Worm (Caenorhabditis elegans) whole organism, young adult: ENCODE data around the gene C36H8.1.
A peak's percentile ranks its signal among the peaks of the same experiment; 100 is the strongest.

ENCODE experiments used
- B0035.1 ChIP-seq: sonication (generic microtip); optimal IDR thresholded peaks from 2 replicates; lab custom pipeline; 2016; ENCODE audit warnings: missing genetic modification characterization, mild to moderate bottlenecking, missing compliant biosample characterization, missing genotype, missing genetic modification reagents
- F10E7.11 ChIP-seq: sonication (generic microtip); optimal IDR thresholded peaks from 2 replicates; lab custom pipeline; 2017; ENCODE audit warnings: mild to moderate bottlenecking, missing genetic modification characterization, moderate library complexity, missing compliant biosample characterization
- F37B4.10 ChIP-seq: fragments of 200-800 bp; sonication (Bioruptor generic); IDR thresholded peaks from 2 replicates; pipeline ENCODE4 v1.3.6; 2022; ENCODE audit warnings: missing genetic modification characterization, missing compliant biosample characterization
- F52B5.7 ChIP-seq: sonication (generic microtip); optimal IDR thresholded peaks from 2 replicates; lab custom pipeline; 2016; ENCODE audit warnings: mild to moderate bottlenecking, missing genetic modification characterization, missing compliant biosample characterization
- F55B11.4 ChIP-seq: sonication (generic microtip); optimal IDR thresholded peaks from 2 replicates; lab custom pipeline; 2016; ENCODE audit warnings: missing compliant biosample characterization, missing genetic modification characterization, borderline replicate concordance; ENCODE audit not compliant: insufficient read depth
- F57A8.1 ChIP-seq: fragments of 200-800 bp; sonication (Bioruptor generic); optimal IDR thresholded peaks from 2 replicates; lab custom pipeline; 2018; ENCODE audit warnings: mild to moderate bottlenecking, missing genetic modification characterization, moderate library complexity, missing compliant biosample characterization
- K12H6.12 ChIP-seq: fragments of 200-800 bp; sonication (Bioruptor generic); optimal IDR thresholded peaks from 2 replicates; lab custom pipeline; 2018; ENCODE audit warnings: mild to moderate bottlenecking, missing genetic modification characterization, missing compliant biosample characterization
- Y53G8AR.9 ChIP-seq: fragments of 200-800 bp; sonication (Bioruptor generic); conservative IDR thresholded peaks from 2 replicates; pipeline ENCODE4 v1.3.6; 2022; ENCODE audit warnings: missing genetic modification reagents, missing genetic modification characterization, missing compliant biosample characterization
- Y67H2A.10 ChIP-seq: fragments of 200-800 bp; sonication (Bioruptor generic); conservative IDR thresholded peaks from 2 replicates; pipeline ENCODE4 v1.3.6; 2022; ENCODE audit warnings: missing genetic modification reagents, missing genetic modification characterization, missing compliant biosample characterization
- akir-1 ChIP-seq: fragments of 200-800 bp; sonication (Bioruptor generic); optimal IDR thresholded peaks from 2 replicates; lab custom pipeline; 2018; ENCODE audit warnings: mild to moderate bottlenecking, missing genetic modification characterization, moderate library complexity, missing compliant biosample characterization
- ama-1 ChIP-seq, 3 experiments: fragments of 150-350 bp in 1 of 3; sonication (generic microtip) in 2 of 3; optimal IDR thresholded peaks; 2 replicates each; lab custom pipeline; 2014 to 2018; ENCODE audit warnings: missing biosample characterization in 2 of 3, missing genetic modification characterization in 2 of 3, missing genetic modification reagents in 2 of 3
- aptf-2 ChIP-seq: fragments of 200-800 bp; sonication (Bioruptor generic); conservative IDR thresholded peaks from 2 replicates; pipeline ENCODE4 v1.3.6; 2022; ENCODE audit warnings: missing genetic modification reagents, missing genetic modification characterization, missing compliant biosample characterization
- athp-1 ChIP-seq: sonication (generic microtip); optimal IDR thresholded peaks from 2 replicates; lab custom pipeline; 2017; ENCODE audit warnings: mild to moderate bottlenecking, missing genetic modification characterization, missing compliant biosample characterization
- attf-3 ChIP-seq: fragments of 200-800 bp; sonication (Bioruptor generic); conservative IDR thresholded peaks from 2 replicates; pipeline ENCODE4 v1.3.6; 2022; ENCODE audit warnings: missing genetic modification reagents, missing genetic modification characterization, missing compliant biosample characterization
- attf-5 ChIP-seq: fragments of 200-800 bp; sonication (Bioruptor generic); optimal IDR thresholded peaks from 2 replicates; lab custom pipeline; 2018; ENCODE audit warnings: mild to moderate bottlenecking, missing genetic modification characterization, missing compliant biosample characterization
- attf-6 ChIP-seq: fragments of 200-800 bp; sonication (Bioruptor generic); IDR thresholded peaks from 2 replicates; pipeline ENCODE4 v1.3.6; 2022; ENCODE audit warnings: missing genetic modification reagents, missing genetic modification characterization, missing compliant biosample characterization
- bed-1 ChIP-seq: fragments of 200-800 bp; sonication (Bioruptor generic); IDR thresholded peaks from 2 replicates; pipeline ENCODE4 v1.3.6; 2022; ENCODE audit warnings: missing genetic modification reagents, missing genetic modification characterization, missing compliant biosample characterization
- cebp-1 ChIP-seq, 2 experiments: fragments of 200-800 bp in 1 of 2; sonication (Bioruptor generic) in 1 of 2; sonication (generic microtip) in 1 of 2; IDR thresholded peaks in 1 of 2; optimal IDR thresholded peaks in 1 of 2; 2 replicates each; pipeline versions ENCODE4 v1.3.6 to Lab custom; 2017 to 2022; ENCODE audit warnings: missing compliant biosample characterization in 2 of 2, missing genetic modification characterization in 2 of 2, mild to moderate bottlenecking in 1 of 2, missing genetic modification reagents in 1 of 2, moderate library complexity in 1 of 2
- ceh-100 ChIP-seq: fragments of 200-800 bp; sonication (Bioruptor generic); IDR thresholded peaks from 2 replicates; pipeline ENCODE4 v1.3.6; 2022; ENCODE audit warnings: missing genetic modification reagents, missing genetic modification characterization, missing compliant biosample characterization
- ceh-27 ChIP-seq: fragments of 200-800 bp; sonication (Bioruptor generic); optimal IDR thresholded peaks from 2 replicates; lab custom pipeline; 2018; ENCODE audit warnings: mild to moderate bottlenecking, missing genetic modification characterization, moderate library complexity, missing compliant biosample characterization
- efl-1 ChIP-seq: fragments of 150-350 bp; optimal IDR thresholded peaks from 2 replicates; lab custom pipeline; 2014; ENCODE audit warnings: missing biosample characterization, missing genetic modification reagents, missing genetic modification characterization
- ets-4 ChIP-seq: fragments of 200-800 bp; sonication (Bioruptor generic); optimal IDR thresholded peaks from 2 replicates; lab custom pipeline; 2018; ENCODE audit warnings: mild to moderate bottlenecking, missing genetic modification characterization, missing compliant biosample characterization
- him-1 ChIP-seq: sonication (generic microtip); optimal IDR thresholded peaks from 2 replicates; lab custom pipeline; 2016; ENCODE audit warnings: missing genotype, missing genetic modification reagents, missing genetic modification characterization, missing compliant biosample characterization
- hlh-26 ChIP-seq: fragments of 200-800 bp; sonication (Bioruptor generic); conservative IDR thresholded peaks from 2 replicates; pipeline ENCODE4 v1.3.6; 2022; ENCODE audit warnings: missing genetic modification reagents, missing genetic modification characterization, missing compliant biosample characterization
- hmg-1.2 ChIP-seq: fragments of 200-800 bp; sonication (Bioruptor generic); IDR thresholded peaks from 2 replicates; pipeline ENCODE4 v1.3.6; 2022; ENCODE audit warnings: missing genetic modification reagents, missing genetic modification characterization, missing compliant biosample characterization
- hrde-1 ChIP-seq: sonication (generic microtip); optimal IDR thresholded peaks from 2 replicates; lab custom pipeline; 2016; ENCODE audit warnings: missing genetic modification characterization, mild to moderate bottlenecking, missing compliant biosample characterization, moderate library complexity, missing genotype, missing genetic modification reagents, borderline replicate concordance
- hsf-1 ChIP-seq: fragments of 200-800 bp; sonication (Bioruptor generic); IDR thresholded peaks from 2 replicates; pipeline ENCODE4 v1.3.6; 2022; ENCODE audit warnings: missing genetic modification reagents, missing genetic modification characterization, missing compliant biosample characterization
- lin-26 ChIP-seq: fragments of 200-800 bp; sonication (Bioruptor generic); IDR thresholded peaks from 2 replicates; pipeline ENCODE4 v1.3.6; 2022; ENCODE audit warnings: missing genetic modification reagents, missing genetic modification characterization, missing compliant biosample characterization
- lir-1 ChIP-seq: fragments of 200-800 bp; sonication (Bioruptor generic); conservative IDR thresholded peaks from 2 replicates; pipeline ENCODE4 v1.3.6; 2022; ENCODE audit warnings: missing genetic modification reagents, missing genetic modification characterization, missing compliant biosample characterization
- lsl-1 ChIP-seq: fragments of 200-800 bp; sonication (Bioruptor generic); optimal IDR thresholded peaks from 2 replicates; lab custom pipeline; 2018; ENCODE audit warnings: mild to moderate bottlenecking, missing genetic modification characterization, moderate library complexity, missing compliant biosample characterization
- madf-3 ChIP-seq: fragments of 200-800 bp; sonication (Bioruptor generic); IDR thresholded peaks from 2 replicates; pipeline ENCODE4 v1.3.6; 2022; ENCODE audit warnings: missing genetic modification reagents, missing genetic modification characterization, missing compliant biosample characterization
- mxl-1 ChIP-seq: sonication (generic microtip); optimal IDR thresholded peaks from 2 replicates; lab custom pipeline; 2016; ENCODE audit warnings: missing genetic modification characterization, missing compliant biosample characterization
- nfya-1 ChIP-seq: sonication (generic microtip); optimal IDR thresholded peaks from 2 replicates; lab custom pipeline; 2017; ENCODE audit warnings: antibody characterized with exemption, missing compliant biosample characterization, missing genetic modification characterization, borderline replicate concordance; ENCODE audit not compliant: insufficient read depth
- nhr-179 ChIP-seq: sonication (generic microtip); optimal IDR thresholded peaks from 2 replicates; lab custom pipeline; 2016; ENCODE audit warnings: mild to moderate bottlenecking, missing genetic modification characterization, missing compliant biosample characterization
- nhr-27 ChIP-seq: fragments of 200-800 bp; sonication (Bioruptor generic); optimal IDR thresholded peaks from 2 replicates; lab custom pipeline; 2018; ENCODE audit warnings: mild to moderate bottlenecking, missing genetic modification characterization, moderate library complexity, missing compliant biosample characterization
- repo-1 ChIP-seq: sonication (generic microtip); optimal IDR thresholded peaks from 2 replicates; lab custom pipeline; 2017; ENCODE audit warnings: mild to moderate bottlenecking, missing genetic modification characterization, missing compliant biosample characterization
- rpc-1 ChIP-seq, 2 experiments: fragments of 150-350 bp in 1 of 2; sonication (generic microtip) in 1 of 2; optimal IDR thresholded peaks; 2 replicates each; lab custom pipeline; 2014 to 2018; ENCODE audit warnings: missing biosample characterization in 1 of 2, missing genetic modification characterization in 1 of 2, missing genetic modification reagents in 1 of 2, missing genotype in 1 of 2
- snpc-1.3 ChIP-seq: sonication (generic microtip); optimal IDR thresholded peaks from 2 replicates; lab custom pipeline; 2017; ENCODE audit warnings: missing genetic modification characterization, mild to moderate bottlenecking, missing compliant biosample characterization, antibody characterized with exemption, moderate library complexity, missing genotype, missing genetic modification reagents; ENCODE audit not compliant: insufficient read depth
- tlf-1 ChIP-seq: fragments of 200-800 bp; sonication (Bioruptor generic); optimal IDR thresholded peaks from 2 replicates; lab custom pipeline; 2018; ENCODE audit warnings: mild to moderate bottlenecking, missing genetic modification characterization, missing compliant biosample characterization
- unc-130 ChIP-seq: sonication (generic microtip); optimal IDR thresholded peaks from 2 replicates; lab custom pipeline; 2016; ENCODE audit warnings: missing genetic modification reagents, missing genetic modification characterization, missing compliant biosample characterization
- xnd-1 ChIP-seq: sonication (generic microtip); optimal IDR thresholded peaks from 2 replicates; lab custom pipeline; 2016; ENCODE audit warnings: missing genotype, missing genetic modification reagents, missing genetic modification characterization, missing compliant biosample characterization
- zfh-2 ChIP-seq: fragments of 200-800 bp; sonication (Bioruptor generic); conservative IDR thresholded peaks from 2 replicates; pipeline ENCODE4 v1.3.6; 2022; ENCODE audit warnings: missing genetic modification reagents, missing genetic modification characterization, missing compliant biosample characterization
- ztf-28 ChIP-seq: fragments of 200-800 bp; sonication (Bioruptor generic); IDR thresholded peaks from 2 replicates; pipeline ENCODE4 v1.3.6; 2022; ENCODE audit warnings: missing genetic modification reagents, missing genetic modification characterization, missing compliant biosample characterization
- ztf-6 ChIP-seq: fragments of 200-800 bp; sonication (Bioruptor generic); IDR thresholded peaks from 2 replicates; pipeline ENCODE4 v1.3.6; 2022; ENCODE audit warnings: missing genetic modification reagents, missing genetic modification characterization, missing compliant biosample characterization

Gene C36H8.1

ce11 chrIV:12785988-12786387 is 41.4 kb upstream of the C36H8.1 start (continued):
- TF ChIP-seq repo-1 (peak; percentile 16), F55B11.4 (no peak), nhr-179 (no peak), unc-130 (no peak), xnd-1 (tag; lab: Kevin White, UChicago) (no peak), efl-1 (GFP tag; lab: Kevin White, UChicago) (peak; percentile 13), F52B5.7 (tag; lab: Kevin White, UChicago) (no peak), zfh-2 (GFP tag; lab: Robert Waterston, UW) (no peak), ceh-27 (GFP tag; lab: Kevin White, UChicago) (no peak), cebp-1 (GFP tag; IDR thresholded peaks at IDR 0.05; lab: Robert Waterston, UW) (no peak), cebp-1 (tag; optimal IDR thresholded peaks at IDR 0.05; lab: Kevin White, UChicago) (no peak), bed-1 (GFP tag; lab: Robert Waterston, UW) (no peak), ama-1 (optimal IDR thresholded peaks at IDR 0.05; lab: Kevin White, UChicago) (no peak), ama-1 (GFP tag; optimal IDR thresholded peaks at IDR 0.05; lab: Kevin White, UChicago) (no peak), Y53G8AR.9 (GFP tag; lab: Robert Waterston, UW) (no peak), attf-5 (GFP tag; lab: Kevin White, UChicago) (no peak), athp-1 (no peak), him-1 (tag; lab: Kevin White, UChicago) (peak; percentile 46), ztf-28 (GFP tag; lab: Robert Waterston, UW) (no peak), nhr-27 (no peak), ztf-6 (GFP tag; lab: Robert Waterston, UW) (no peak), attf-6 (GFP tag; lab: Robert Waterston, UW) (peak; percentile 94), Y67H2A.10 (GFP tag; lab: Robert Waterston, UW) (no peak), hmg-1.2 (GFP tag; lab: Robert Waterston, UW) (peak; percentile 98), K12H6.12 (tag; lab: Kevin White, UChicago) (no peak), lir-1 (GFP tag; lab: Robert Waterston, UW) (no peak), rpc-1 (optimal IDR thresholded peaks at IDR 0.05; lab: Kevin White, UChicago) (no peak), rpc-1 (tag; optimal IDR thresholded peaks at IDR 0.05; lab: Kevin White, UChicago) (no peak), lin-26 (peak; percentile 53; the same call in 1 of the 2 replicates), ets-4 (GFP tag; lab: Kevin White, UChicago) (no peak), akir-1 (no peak), F57A8.1 (GFP tag; lab: Kevin White, UChicago) (no peak)

ce11 chrIV:12783165-12783564 is 38.6 kb upstream of the C36H8.1 start:
- TF ChIP-seq F10E7.11 (tag; lab: Kevin White, UChicago) (no peak), hrde-1 (tag; lab: Kevin White, UChicago) (no peak)

DNA sequence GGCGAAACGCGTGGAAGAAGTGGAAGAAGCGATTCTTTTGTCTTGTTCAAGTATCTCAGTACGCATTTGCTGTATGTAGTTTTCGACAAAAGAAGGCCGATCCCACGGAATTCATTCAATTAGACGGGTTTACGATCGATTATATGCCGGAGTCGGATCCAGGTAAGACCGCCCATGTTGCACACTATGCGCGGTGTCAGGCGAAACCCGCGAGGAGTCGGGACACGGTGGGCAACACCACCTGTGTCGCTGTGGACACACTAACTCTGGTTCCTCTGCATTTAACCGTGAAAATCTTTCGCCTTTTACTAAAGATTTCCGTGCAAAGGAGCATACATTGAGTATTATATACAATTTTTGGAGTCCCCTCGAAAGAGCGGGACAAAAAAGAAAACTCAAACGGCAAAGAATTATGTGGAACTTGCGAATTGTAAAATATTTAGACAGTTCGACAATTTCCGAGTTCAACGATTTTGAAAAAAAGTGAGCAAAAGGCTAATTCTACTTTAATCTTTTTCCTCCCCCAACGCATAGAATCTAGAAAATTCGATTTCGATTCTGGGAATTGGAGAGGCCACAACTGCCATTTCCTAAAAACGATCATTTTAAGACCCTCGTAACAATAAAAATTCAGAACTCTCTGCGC is 37.3 kb upstream of the C36H8.1 start:
- TF ChIP-seq attf-3 (GFP tag; lab: Robert Waterston, UW) = peak; percentile 52; the same call in 1 of the 2 replicates
- peak; percentile 97 for TF ChIP-seq hmg-1.2 (GFP tag; lab: Robert Waterston, UW)
- peak; percentile 65 for TF ChIP-seq lsl-1
- TF ChIP-seq nfya-1 (tag; lab: Kevin White, UChicago) = no peak
- peak; percentile 56; the same call in 1 of the 2 replicates for TF ChIP-seq hsf-1
- no peak for TF ChIP-seq tlf-1 (GFP tag; lab: Kevin White, UChicago)
- TF ChIP-seq snpc-1.3 (tag; lab: Kevin White, UChicago) = peak; percentile 71
- TF ChIP-seq madf-3 = 0 out of 2 replicates have a peak, but pooled peaks have one; percentile 26
- no peak for TF ChIP-seq K12H6.12 (tag; lab: Kevin White, UChicago)
- TF ChIP-seq aptf-2 (GFP tag; lab: Robert Waterston, UW) = peak; percentile 69; the same call in 1 of the 2 replicates
- TF ChIP-seq him-1 (tag; lab: Kevin White, UChicago) = peak; percentile 81
- TF ChIP-seq ceh-100 (GFP tag; lab: Robert Waterston, UW) = peak; percentile 43
- TF ChIP-seq hrde-1 (tag; lab: Kevin White, UChicago) = no peak
- TF ChIP-seq hlh-26 (GFP tag; lab: Robert Waterston, UW) = no peak
- no peak for TF ChIP-seq F37B4.10 (GFP tag; lab: Robert Waterston, UW)
- no peak for TF ChIP-seq B0035.1
- TF ChIP-seq mxl-1 (tag; lab: Kevin White, UChicago) = no peak
